Worm (Caenorhabditis elegans) whole organism, L2 larva: ENCODE data around the gene T06C12.9.

Experiments used
- R02D3.7 ChIP-seq: fragments of 150-350 bp; optimal IDR thresholded peaks from 2 replicates; lab custom pipeline; 2014; ENCODE audit warnings: missing biosample characterization, missing genetic modification characterization
- lin-13 ChIP-seq: fragments of 150-350 bp; optimal IDR thresholded peaks from 2 replicates; lab custom pipeline; 2014; ENCODE audit warnings: missing biosample characterization, missing genetic modification reagents, missing genetic modification characterization

- TF ChIP-seq lin-13 (GFP tag; lab: Kevin White, UChicago) (no peak), R02D3.7 (no peak)
These were observed 22.8 kb downstream of the T06C12.9 start, which contains the start of gene srh-299 for ce11 chrV:15863042-15863441.
